Fruit fly (Drosophila melanogaster) whole organism, embryonic: Measurements from ENCODE around the gene CG11164.
A peak's percentile ranks its signal among the peaks of the same experiment; 100 is the strongest.

Experiments
- CG11560 ChIP-seq: fragments of 200-800 bp; sonication (Bioruptor generic); IDR thresholded peaks from 3 replicates; pipeline ENCODE4 v1.3.6; 2022; ENCODE audit warnings: missing biosample characterization, missing genetic modification characterization
- CG11696 ChIP-seq: fragments of 200-800 bp; sonication (Bioruptor generic); IDR thresholded peaks from 2 replicates; pipeline ENCODE4 v1.3.6; 2022; ENCODE audit warnings: missing biosample characterization, missing genetic modification characterization
- CG12104 ChIP-seq: fragments of 200-800 bp; sonication (Bioruptor generic); optimal IDR thresholded peaks from 3 replicates; lab custom pipeline; 2016; ENCODE audit warnings: missing biosample characterization, missing genetic modification characterization
- CG12155 ChIP-seq: fragments of 200-800 bp; sonication (Bioruptor generic); optimal IDR thresholded peaks from 3 replicates; lab custom pipeline; 2016; ENCODE audit warnings: missing biosample characterization, missing genetic modification characterization
- CG12659 ChIP-seq: fragments of 200-800 bp; sonication (Bioruptor generic); optimal IDR thresholded peaks from 3 replicates; lab custom pipeline; 2017; ENCODE audit warnings: mild to moderate bottlenecking, missing biosample characterization, missing genetic modification reagents, missing genetic modification characterization
- CG12769 ChIP-seq: fragments of 200-800 bp; sonication (Bioruptor generic); optimal IDR thresholded peaks from 2 replicates; lab custom pipeline; 2019; ENCODE audit warnings: missing biosample characterization, mild to moderate bottlenecking, missing genetic modification characterization, moderate library complexity
- CG14014 ChIP-seq: fragments of 200-800 bp; sonication (Bioruptor generic); IDR thresholded peaks from 2 replicates; pipeline ENCODE4 v1.3.6; 2022; ENCODE audit warnings: missing biosample characterization, missing genetic modification characterization
- CG14050 ChIP-seq: fragments of 200-800 bp; sonication (Bioruptor generic); IDR thresholded peaks from 3 replicates; pipeline ENCODE4 v1.3.6; 2022; ENCODE audit warnings: missing biosample characterization, missing genetic modification characterization
- CG17361 ChIP-seq: fragments of 200-800 bp; sonication (Bioruptor generic); IDR thresholded peaks from 3 replicates; pipeline ENCODE4 v1.3.6; 2022; ENCODE audit warnings: missing biosample characterization, missing genetic modification characterization
- CG17385 ChIP-seq: fragments of 200-800 bp; sonication (Bioruptor generic); optimal IDR thresholded peaks from 3 replicates; lab custom pipeline; 2018; ENCODE audit warnings: missing biosample characterization, mild to moderate bottlenecking, missing genetic modification characterization
- CG18764 ChIP-seq: fragments of 200-800 bp; sonication (Bioruptor generic); optimal IDR thresholded peaks from 3 replicates; lab custom pipeline; 2016; ENCODE audit warnings: missing biosample characterization, missing genetic modification characterization
- CG2120 ChIP-seq: fragments of 200-800 bp; sonication (Bioruptor generic); optimal IDR thresholded peaks from 3 replicates; lab custom pipeline; 2016; ENCODE audit warnings: missing biosample characterization, missing genetic modification characterization
- CG30431 ChIP-seq: fragments of 200-800 bp; sonication (Bioruptor generic); optimal IDR thresholded peaks from 2 replicates; lab custom pipeline; 2017; ENCODE audit warnings: missing biosample characterization, missing genetic modification characterization
- CG32532 ChIP-seq: fragments of 200-800 bp; sonication (Bioruptor generic); IDR thresholded peaks from 2 replicates; pipeline ENCODE4 v1.3.6; 2022; ENCODE audit warnings: missing biosample characterization, missing genetic modification characterization
- CG6254 ChIP-seq: fragments of 200-800 bp; sonication (Bioruptor generic); optimal IDR thresholded peaks from 3 replicates; lab custom pipeline; 2017; ENCODE audit warnings: mild to moderate bottlenecking, missing biosample characterization, missing genetic modification reagents, missing genetic modification characterization
- CG6683 ChIP-seq: fragments of 200-800 bp; sonication (Bioruptor generic); optimal IDR thresholded peaks from 2 replicates; lab custom pipeline; 2017; ENCODE audit warnings: missing biosample characterization, mild to moderate bottlenecking, missing genetic modification characterization, missing genetic modification reagents
- CG8281 ChIP-seq: fragments of 200-800 bp; sonication (Bioruptor generic); optimal IDR thresholded peaks from 2 replicates; lab custom pipeline; 2018; ENCODE audit warnings: missing biosample characterization, mild to moderate bottlenecking, missing genetic modification characterization, moderate library complexity
- Chrac-16 ChIP-seq: fragments of 200-800 bp; sonication (Bioruptor generic); optimal IDR thresholded peaks from 3 replicates; lab custom pipeline; 2016; ENCODE audit warnings: missing biosample characterization, missing genetic modification characterization
- Doc3 ChIP-seq: fragments of 200-800 bp; sonication (Bioruptor generic); IDR thresholded peaks from 3 replicates; pipeline ENCODE4 v1.3.6; 2022; ENCODE audit warnings: missing biosample characterization, missing genetic modification characterization; ENCODE audit not compliant: partially characterized antibody
- Eip74EF ChIP-seq, 2 experiments: fragments of 200-800 bp in 1 of 2; fragments of >200 bp in 1 of 2; sonication (Bioruptor generic) in 1 of 2; optimal IDR thresholded peaks; 2 replicates each; lab custom pipeline; 2017 to 2019; ENCODE audit warnings: missing biosample characterization in 2 of 2, missing genetic modification characterization in 2 of 2, mild to moderate bottlenecking in 1 of 2, moderate library complexity in 1 of 2
- Gsc ChIP-seq: fragments of 200-800 bp; sonication (Bioruptor generic); IDR thresholded peaks from 2 replicates; pipeline ENCODE4 v1.3.6; 2022; ENCODE audit warnings: missing biosample characterization, missing genetic modification characterization
- HmgD ChIP-seq: fragments of 200-800 bp; sonication (Bioruptor generic); optimal IDR thresholded peaks from 3 replicates; lab custom pipeline; 2016; ENCODE audit warnings: missing biosample characterization, missing genetic modification characterization
- Hmx ChIP-seq: fragments of 200-800 bp; sonication (Bioruptor generic); optimal IDR thresholded peaks from 2 replicates; lab custom pipeline; 2016; ENCODE audit warnings: missing biosample characterization, missing genetic modification characterization
- Hr78 ChIP-seq, 2 experiments: fragments of 200-800 bp in 1 of 2; fragments of >200 bp in 1 of 2; sonication (Bioruptor generic) in 1 of 2; optimal IDR thresholded peaks; 2 replicates each; lab custom pipeline; 2017 to 2019; ENCODE audit warnings: missing biosample characterization in 2 of 2, missing genetic modification characterization in 2 of 2, mild to moderate bottlenecking in 1 of 2, moderate library complexity in 1 of 2
- MTF-1 ChIP-seq: fragments of 200-800 bp; sonication (Bioruptor generic); optimal IDR thresholded peaks from 2 replicates; lab custom pipeline; 2018; ENCODE audit warnings: missing biosample characterization, mild to moderate bottlenecking, missing genetic modification characterization, borderline replicate concordance
- Mad ChIP-seq: fragments of 200-800 bp; sonication (Bioruptor generic); optimal IDR thresholded peaks from 2 replicates; lab custom pipeline; 2016; ENCODE audit warnings: missing biosample characterization, missing genetic modification characterization
- Med ChIP-seq: fragments of 200-800 bp; sonication (Bioruptor generic); peaks from one replicate; lab custom pipeline; 2016; ENCODE audit warnings: missing biosample characterization, missing genetic modification characterization, mild to moderate bottlenecking, inconsistent platforms, moderate library complexity
- Myb ChIP-seq: fragments of 200-800 bp; sonication (Bioruptor generic); optimal IDR thresholded peaks from 2 replicates; lab custom pipeline; 2016; ENCODE audit warnings: missing biosample characterization, missing genetic modification characterization
- Oaz ChIP-seq: fragments of 200-800 bp; sonication (Bioruptor generic); IDR thresholded peaks from 2 replicates; pipeline ENCODE4 v1.3.6; 2022; ENCODE audit warnings: missing biosample characterization, missing genetic modification characterization
- Opbp ChIP-seq: fragments of 200-800 bp; sonication (Bioruptor generic); IDR thresholded peaks from 3 replicates; pipeline ENCODE4 v1.3.6; 2022; ENCODE audit warnings: missing biosample characterization, missing genetic modification characterization; ENCODE audit not compliant: partially characterized antibody
- Ravus ChIP-seq: fragments of 200-800 bp; sonication (Bioruptor generic); IDR thresholded peaks from 2 replicates; pipeline ENCODE4 v1.3.6; 2022; ENCODE audit warnings: missing biosample characterization, missing genetic modification characterization
- abd-A ChIP-seq: fragments of 200-800 bp; sonication (Bioruptor generic); optimal IDR thresholded peaks from 3 replicates; lab custom pipeline; 2019; ENCODE audit warnings: missing biosample characterization, mild to moderate bottlenecking, missing genetic modification characterization, moderate library complexity
- amos ChIP-seq: fragments of 200-800 bp; sonication (Bioruptor generic); IDR thresholded peaks from 2 replicates; pipeline ENCODE4 v1.3.6; 2022; ENCODE audit warnings: missing biosample characterization, missing genetic modification characterization; ENCODE audit not compliant: partially characterized antibody
- ase ChIP-seq: fragments of 200-800 bp; sonication (Bioruptor generic); IDR thresholded peaks from 3 replicates; pipeline ENCODE4 v1.3.6; 2022; ENCODE audit warnings: missing biosample characterization, missing genetic modification characterization
- bcd ChIP-seq: fragments of 200-800 bp; sonication (Bioruptor generic); optimal IDR thresholded peaks from 2 replicates; lab custom pipeline; 2017; ENCODE audit warnings: missing biosample characterization, mild to moderate bottlenecking, missing genetic modification characterization
- bsh ChIP-seq, 2 experiments: fragments of 200-800 bp; sonication (Bioruptor generic); optimal IDR thresholded peaks; 2 replicates each; lab custom pipeline; 2017 to 2018; ENCODE audit warnings: mild to moderate bottlenecking in 2 of 2, missing biosample characterization in 2 of 2, missing genetic modification characterization in 2 of 2, moderate library complexity in 1 of 2
- cad ChIP-seq: fragments of >200 bp; optimal IDR thresholded peaks from 2 replicates; lab custom pipeline; 2017; ENCODE audit warnings: missing biosample characterization, missing genetic modification characterization
- crp ChIP-seq, 2 experiments: fragments of 200-800 bp; sonication (Bioruptor generic); optimal IDR thresholded peaks; 2 replicates in 1 of 2; 3 replicates in 1 of 2; lab custom pipeline; 2017; ENCODE audit warnings: missing biosample characterization in 2 of 2, missing genetic modification characterization in 2 of 2, mild to moderate bottlenecking in 1 of 2, moderate library complexity in 1 of 2
- eve ChIP-seq, 2 experiments: fragments of >200 bp; optimal IDR thresholded peaks; 2 replicates each; lab custom pipeline; 2017; ENCODE audit warnings: missing biosample characterization in 2 of 2, missing genetic modification characterization in 2 of 2
- fu2 ChIP-seq: fragments of 200-800 bp; sonication (Bioruptor generic); optimal IDR thresholded peaks from 2 replicates; lab custom pipeline; 2016; ENCODE audit warnings: missing biosample characterization, missing genetic modification characterization
- hkb ChIP-seq, 2 experiments: fragments of 200-800 bp in 1 of 2; fragments of >200 bp in 1 of 2; sonication (Bioruptor generic) in 1 of 2; IDR thresholded peaks in 1 of 2; optimal IDR thresholded peaks in 1 of 2; 2 replicates each; pipeline versions ENCODE4 v1.3.6 to Lab custom; 2017 to 2022; ENCODE audit warnings: missing biosample characterization in 1 of 2, missing genetic modification characterization in 1 of 2
- kah ChIP-seq: fragments of 200-800 bp; sonication (Bioruptor generic); optimal IDR thresholded peaks from 2 replicates; lab custom pipeline; 2018; ENCODE audit warnings: missing biosample characterization, mild to moderate bottlenecking, missing genetic modification characterization
- oc ChIP-seq: fragments of 200-800 bp; sonication (Bioruptor generic); optimal IDR thresholded peaks from 2 replicates; lab custom pipeline; 2018; ENCODE audit warnings: missing biosample characterization, mild to moderate bottlenecking, missing genetic modification characterization, moderate library complexity
- sima ChIP-seq: fragments of 200-800 bp; sonication (Bioruptor generic); optimal IDR thresholded peaks from 2 replicates; lab custom pipeline; 2016; ENCODE audit warnings: missing biosample characterization, missing genetic modification characterization
- sisA ChIP-seq: fragments of 200-800 bp; sonication (Bioruptor generic); IDR thresholded peaks from 2 replicates; pipeline ENCODE4 v1.3.6; 2022; ENCODE audit warnings: missing biosample characterization, missing genetic modification characterization
- tio ChIP-seq: fragments of 200-800 bp; sonication (Bioruptor generic); optimal IDR thresholded peaks from 2 replicates; lab custom pipeline; 2017; ENCODE audit warnings: missing biosample characterization, missing genetic modification characterization, inconsistent platforms
- vvl ChIP-seq: fragments of 200-800 bp; sonication (Bioruptor generic); IDR thresholded peaks from 2 replicates; pipeline ENCODE4 v1.3.6; 2022; ENCODE audit warnings: missing biosample characterization, missing genetic modification characterization
- wor ChIP-seq: fragments of 200-800 bp; sonication (Bioruptor generic); IDR thresholded peaks from 2 replicates; pipeline ENCODE4 v1.3.6; 2022; ENCODE audit warnings: missing biosample characterization, missing genetic modification characterization

CG11164 gene

dm6 chrX:13639998-13640691 lies 27.7 kb upstream of the CG11164 start (continued):
- TF ChIP-seq CG12155 (GFP tag; lab: Kevin White, UChicago), result peak; percentile 97
- TF ChIP-seq bcd (GFP tag; lab: Kevin White, UChicago), result peak; percentile 98
- TF ChIP-seq Myb, result peak; percentile 91
- peak; percentile 99 for TF ChIP-seq sisA (GFP tag; lab: Robert Waterston, UW)
- no peak for TF ChIP-seq hkb (optimal IDR thresholded peaks at IDR 0.05; lab: Kevin White, UChicago)
- peak; percentile 99 for TF ChIP-seq hkb (GFP tag; IDR thresholded peaks at IDR 0.05; lab: Robert Waterston, UW)
- peak; percentile 97 for TF ChIP-seq tio (GFP tag; lab: Kevin White, UChicago)
- TF ChIP-seq bsh (GFP tag; optimal IDR thresholded peaks at IDR 0.05; lab: Kevin White, UChicago), result peak; percentile 94 to 99
- TF ChIP-seq CG6683 (GFP tag; lab: Kevin White, UChicago), result peak; percentile 97
- peak; percentile 98 for TF ChIP-seq wor (GFP tag; lab: Robert Waterston, UW)
- TF ChIP-seq oc (tag; lab: Kevin White, UChicago), result peak; percentile 99
- TF ChIP-seq kah (GFP tag; lab: Kevin White, UChicago), result peak; percentile 97
- TF ChIP-seq Hr78 (GFP tag; optimal IDR thresholded peaks at IDR 0.05; lab: Kevin White, UChicago), result peak in 1 of 2 experiments; percentile 91
- no peak for TF ChIP-seq Doc3 (GFP tag; lab: Robert Waterston, UW)
- peak; percentile 52; the same call in 2 of the 3 replicates for TF ChIP-seq Opbp (GFP tag; lab: Robert Waterston, UW)
- TF ChIP-seq Med (GFP tag; lab: Kevin White, UChicago), result peak; percentile 100
- peak; percentile 99 for TF ChIP-seq CG12659 (GFP tag; lab: Kevin White, UChicago)
- TF ChIP-seq sima, result peak; percentile 96
- peak; percentile 99 for TF ChIP-seq CG12769 (tag; lab: Kevin White, UChicago)
- TF ChIP-seq CG30431 (GFP tag; lab: Kevin White, UChicago), result peak; percentile 97
- peak; percentile 99 for TF ChIP-seq CG32532
- peak; percentile 92 for TF ChIP-seq CG8281 (tag; lab: Kevin White, UChicago)
- peak; percentile 98 for TF ChIP-seq CG14050
- peak; percentile 93 for TF ChIP-seq CG11560 (tag; lab: Robert Waterston, UW)
- TF ChIP-seq MTF-1 (GFP tag; lab: Kevin White, UChicago), result peak; percentile 97
- peak; percentile 100 for TF ChIP-seq vvl (GFP tag; lab: Robert Waterston, UW)
- peak; percentile 98 for TF ChIP-seq CG17385 (GFP tag; lab: Kevin White, UChicago)
- TF ChIP-seq CG12104 (GFP tag; lab: Kevin White, UChicago), result peak; percentile 98
- TF ChIP-seq Hmx (GFP tag; lab: Kevin White, UChicago), result peak; percentile 92
- TF ChIP-seq CG6254 (GFP tag; lab: Kevin White, UChicago), result peak; percentile 97
- peak; percentile 95 for TF ChIP-seq Gsc (GFP tag; lab: Robert Waterston, UW)
- TF ChIP-seq crp (GFP tag; optimal IDR thresholded peaks at IDR 0.05; lab: Kevin White, UChicago), result peak in 1 of 2 experiments; percentile 72
- TF ChIP-seq ase (GFP tag; lab: Robert Waterston, UW), result peak; percentile 99
- peak; percentile 98 for TF ChIP-seq HmgD (GFP tag; lab: Kevin White, UChicago)
- TF ChIP-seq CG17361 (GFP tag; lab: Robert Waterston, UW), result peak; percentile 92
- TF ChIP-seq Eip74EF (GFP tag; optimal IDR thresholded peaks at IDR 0.05; lab: Kevin White, UChicago), result peak in 1 of 2 experiments; percentile 98
- TF ChIP-seq amos (GFP tag; lab: Robert Waterston, UW), result no peak; the same call in 1 of the 2 replicates
- peak; percentile 98 for TF ChIP-seq Ravus (GFP tag; lab: Robert Waterston, UW)
- TF ChIP-seq CG11696, result peak; percentile 96
- TF ChIP-seq eve (GFP tag; optimal IDR thresholded peaks at IDR 0.05; lab: Kevin White, UChicago), result peak in 1 of 2 experiments; percentile 100
- peak; percentile 99 for TF ChIP-seq abd-A (tag; lab: Kevin White, UChicago)
- TF ChIP-seq CG2120, result peak; percentile 99
- peak; percentile 99 for TF ChIP-seq Oaz (GFP tag; lab: Robert Waterston, UW)
- TF ChIP-seq fu2 (GFP tag; lab: Kevin White, UChicago), result peak; percentile 97
- TF ChIP-seq Chrac-16 (GFP tag; lab: Kevin White, UChicago), result peak; percentile 98
- TF ChIP-seq CG18764 (GFP tag; lab: Kevin White, UChicago), result peak; percentile 98
- TF ChIP-seq Mad, result peak; percentile 98
- no peak for TF ChIP-seq cad (GFP tag; lab: Kevin White, UChicago)
- TF ChIP-seq CG14014 (GFP tag; lab: Robert Waterston, UW), result peak; percentile 99
